Fruit fly (Drosophila melanogaster): ENCODE measurements around the gene ko.

- no peak for TF ChIP-seq foxo (GFP tag; optimal IDR thresholded peaks at IDR 0.05)
- no peak for TF ChIP-seq usp (GFP tag; optimal IDR thresholded peaks at IDR 0.05)
- TF ChIP-seq Hr78 (GFP tag; optimal IDR thresholded peaks at IDR 0.05), result no peak
- no peak for TF ChIP-seq pan (optimal IDR thresholded peaks at IDR 0.05)
- TF ChIP-seq h (GFP tag; optimal IDR thresholded peaks at IDR 0.05), result peak; percentile 7
Observed at dm6 chr3L:21065212-21065902, 65.6 kb downstream of the ko start, which contains the start of gene CG43072.
